Worm (Caenorhabditis elegans): ENCODE data around the gene Y53F4B.23.

DNA sequence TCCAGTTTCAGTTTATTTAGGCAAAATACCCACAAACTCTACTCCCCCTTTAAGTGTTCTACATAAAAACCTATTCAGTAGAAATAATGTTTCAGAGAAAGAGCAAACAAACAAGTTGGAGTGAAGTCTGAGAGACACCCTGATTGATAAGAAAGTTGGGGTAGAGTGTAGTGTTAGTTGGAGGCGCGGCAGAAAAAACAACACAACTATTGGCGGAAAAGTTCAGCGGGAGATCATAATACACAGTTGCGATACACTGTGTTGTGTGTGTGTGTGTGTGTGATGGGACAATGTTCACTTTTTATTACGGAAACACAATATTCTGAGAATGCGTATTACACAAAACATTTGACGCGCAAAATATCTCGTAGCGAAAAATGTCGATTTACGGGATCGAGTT lies 49.5 kb upstream of the Y53F4B.23 start:
- no peak for TF ChIP-seq him-1 (tag; optimal IDR thresholded peaks at IDR 0.05)
- no peak for TF ChIP-seq attf-5 (GFP tag; optimal IDR thresholded peaks at IDR 0.05)
- TF ChIP-seq lin-35 (GFP tag; optimal IDR thresholded peaks at IDR 0.05): no peak
- TF ChIP-seq pha-4 (tag; optimal IDR thresholded peaks at IDR 0.05): no peak
- no peak for TF ChIP-seq ama-1 (optimal IDR thresholded peaks at IDR 0.05)
- no peak for TF ChIP-seq ama-1 (GFP tag; optimal IDR thresholded peaks at IDR 0.05)
- no peak for TF ChIP-seq snpc-4 (GFP tag; optimal IDR thresholded peaks at IDR 0.05)
- TF ChIP-seq snpc-4 (tag; optimal IDR thresholded peaks at IDR 0.05): no peak
- no peak for TF ChIP-seq T26A5.8 (tag; optimal IDR thresholded peaks at IDR 0.05)
- TF ChIP-seq F49E8.2 (tag; optimal IDR thresholded peaks at IDR 0.05; ENCODE audit: insufficient read depth): no peak
- no peak for TF ChIP-seq nhr-90 (tag; optimal IDR thresholded peaks at IDR 0.05)
- no peak for TF ChIP-seq mxl-1 (tag; optimal IDR thresholded peaks at IDR 0.05)
- no peak for TF ChIP-seq atf-7 (tag; optimal IDR thresholded peaks at IDR 0.05)
